Worm (Caenorhabditis elegans): ENCODE data around the gene oig-8.

DNA sequence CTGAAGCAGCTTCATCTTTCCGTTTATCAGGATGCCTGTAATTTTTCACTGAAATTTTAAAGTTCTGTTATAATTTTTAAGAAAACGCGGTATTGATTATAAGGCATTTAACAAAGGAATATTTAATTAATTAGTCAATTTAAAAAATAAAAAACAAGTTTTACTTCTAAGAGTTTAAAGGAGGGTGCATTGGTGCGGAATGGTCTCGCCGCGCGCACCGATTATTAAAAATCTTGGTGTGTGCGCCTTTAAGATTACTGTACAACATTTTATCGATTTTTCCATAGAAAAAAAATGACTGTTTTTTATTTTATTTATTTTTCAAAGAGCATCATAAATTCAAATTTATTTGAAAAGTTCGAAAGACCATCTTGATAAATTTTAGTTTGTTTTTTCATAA is 51.4 kb downstream of the oig-8 start:
- TF ChIP-seq him-1 (tag; optimal IDR thresholded peaks at IDR 0.05), result no peak
- no peak for TF ChIP-seq W03F9.2 (tag; optimal IDR thresholded peaks at IDR 0.05)
- no peak for TF ChIP-seq dao-5 (tag; optimal IDR thresholded peaks at IDR 0.05)
